Worm (Caenorhabditis elegans) whole organism, midembryonic: ENCODE measurements around the gene F23F1.4.

ENCODE experiments used
- flt-1 ChIP-seq: fragments of 200-800 bp; sonication (Bioruptor generic); IDR thresholded peaks from 2 replicates; pipeline ENCODE4 v1.3.6; 2022; ENCODE audit warnings: missing genetic modification characterization, missing compliant biosample characterization
- med-1 ChIP-seq: sonication (generic microtip); optimal IDR thresholded peaks from 2 replicates; lab custom pipeline; 2017; ENCODE audit warnings: missing genetic modification characterization, mild to moderate bottlenecking, missing compliant biosample characterization, antibody characterized with exemption, missing genetic modification reagents; ENCODE audit not compliant: insufficient read depth
- ref-1 ChIP-seq: fragments of 200-800 bp; sonication (Bioruptor generic); conservative IDR thresholded peaks from 2 replicates; pipeline ENCODE4 v1.3.6; 2022; ENCODE audit warnings: missing genetic modification reagents, missing genetic modification characterization, missing compliant biosample characterization
- tab-1 ChIP-seq: fragments of 200-800 bp; sonication (Bioruptor generic); IDR thresholded peaks from 2 replicates; pipeline ENCODE4 v1.3.6; 2022; ENCODE audit warnings: missing genetic modification characterization, missing compliant biosample characterization
- ztf-23 ChIP-seq: fragments of 200-800 bp; sonication (Bioruptor generic); IDR thresholded peaks from 2 replicates; pipeline ENCODE4 v1.3.6; 2022; ENCODE audit warnings: missing genetic modification reagents, missing genetic modification characterization, missing compliant biosample characterization
- ztf-29 ChIP-seq: fragments of 200-800 bp; sonication (Bioruptor generic); IDR thresholded peaks from 2 replicates; pipeline ENCODE4 v1.3.6; 2022; ENCODE audit warnings: missing genetic modification reagents, missing genetic modification characterization, missing compliant biosample characterization

DNA sequence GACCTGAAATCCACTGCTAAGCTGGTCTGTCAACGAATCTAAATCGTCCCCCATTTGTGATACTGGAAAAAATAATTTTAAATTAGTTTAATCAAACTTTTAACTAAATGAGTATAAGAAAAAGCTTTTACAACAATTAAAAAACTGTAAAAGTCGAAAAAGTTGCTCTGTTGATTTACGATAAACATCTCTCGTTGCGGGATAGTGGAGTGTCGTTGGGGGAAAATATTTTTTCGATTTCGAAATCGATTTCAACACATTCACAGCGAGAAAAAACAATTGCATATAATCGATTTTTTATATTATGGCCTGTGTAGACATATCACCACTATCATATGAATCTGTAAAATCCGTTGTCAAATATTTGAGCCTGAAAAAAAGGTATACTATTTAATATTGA is 3.3 kb upstream of the F23F1.4 start, which contains the start of the genes F23F1.5 and fbxc-54:
- TF ChIP-seq ztf-29 (GFP tag; lab: Robert Waterston, UW) = no peak
- no peak for TF ChIP-seq ref-1 (GFP tag; lab: Robert Waterston, UW)
- TF ChIP-seq ztf-23 (GFP tag; lab: Robert Waterston, UW) = no peak
- no peak for TF ChIP-seq tab-1 (GFP tag; lab: Robert Waterston, UW)
- no peak for TF ChIP-seq flt-1 (GFP tag; lab: Robert Waterston, UW)
- no peak for TF ChIP-seq med-1
